Worm (Caenorhabditis elegans) whole organism, young adult: ENCODE data around the gene F47B10.6.

Experiments used
- F49E8.2 ChIP-seq: sonication (generic microtip); optimal IDR thresholded peaks from 3 replicates; lab custom pipeline; 2017; ENCODE audit warnings: missing genetic modification characterization, mild to moderate bottlenecking, missing compliant biosample characterization, antibody characterized with exemption, moderate library complexity; ENCODE audit not compliant: insufficient read depth
- bed-2 ChIP-seq: fragments of 200-800 bp; sonication (Bioruptor generic); IDR thresholded peaks from 2 replicates; pipeline ENCODE4 v1.3.6; 2022; ENCODE audit warnings: missing genetic modification reagents, missing genetic modification characterization, missing compliant biosample characterization
- nhr-120 ChIP-seq: fragments of 200-800 bp; sonication (Bioruptor generic); IDR thresholded peaks from 2 replicates; pipeline ENCODE4 v1.3.6; 2022; ENCODE audit warnings: missing genetic modification characterization, missing compliant biosample characterization
- zim-3 ChIP-seq: sonication (generic microtip); optimal IDR thresholded peaks from 2 replicates; lab custom pipeline; 2017; ENCODE audit warnings: mild to moderate bottlenecking, missing genetic modification characterization, moderate library complexity, missing compliant biosample characterization

DNA sequence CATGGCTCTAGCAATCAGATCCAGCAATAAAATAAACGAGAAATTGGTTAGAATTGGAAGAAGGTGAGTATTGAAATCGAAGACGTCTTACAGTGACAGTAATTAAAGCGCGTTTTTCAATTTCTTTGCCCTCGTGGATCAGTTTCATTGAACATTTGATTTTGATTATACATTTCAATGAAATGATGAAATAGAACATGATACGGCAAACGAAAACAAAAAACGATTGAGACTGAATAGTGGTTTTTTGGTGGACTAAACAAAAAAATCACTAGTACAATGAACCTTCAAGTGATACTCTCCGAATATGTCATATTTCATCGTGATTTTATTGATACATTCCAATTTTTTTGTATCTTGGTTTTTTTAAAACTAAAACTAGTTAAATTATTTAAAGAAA is 8.2 kb downstream of the F47B10.6 start, which contains the start of gene haly-1:
- TF ChIP-seq zim-3: no peak
- no peak for TF ChIP-seq bed-2
- no peak for TF ChIP-seq nhr-120 (GFP tag; lab: Robert Waterston, UW)
- no peak for TF ChIP-seq F49E8.2 (tag; lab: Kevin White, UChicago)
